Fruit fly (Drosophila melanogaster): ENCODE measurements around the gene CG14515.

DNA sequence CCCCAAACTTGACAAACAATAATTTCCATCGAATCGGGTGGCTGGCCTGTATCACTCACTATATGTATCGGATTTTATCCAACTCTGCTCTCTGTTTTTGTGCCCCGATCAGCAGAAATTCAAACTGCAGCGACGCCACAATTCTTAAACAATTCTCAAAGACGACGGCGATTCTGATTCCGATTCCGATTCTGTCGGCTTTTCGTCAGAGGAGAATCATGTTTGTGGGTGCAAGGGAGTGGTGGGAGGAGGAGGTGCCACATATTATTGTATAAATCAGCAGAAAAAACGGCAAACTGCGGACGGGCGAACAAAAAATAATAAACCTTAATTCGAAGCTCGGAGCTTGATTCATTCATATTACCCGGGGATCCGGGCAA, 19.1 kb downstream of the CG14515 start:
- TF ChIP-seq CTCF (optimal IDR thresholded peaks at IDR 0.05) (no peak), CG8478 (optimal IDR thresholded peaks at IDR 0.05) (no peak)
